Fruit fly (Drosophila melanogaster) whole organism, embryonic: ENCODE results near the gene IntS14.

Source experiments
- B-H1 ChIP-seq: fragments of 200-800 bp; sonication (Bioruptor generic); IDR thresholded peaks from 3 replicates; pipeline ENCODE4 v1.3.6; 2022; ENCODE audit warnings: missing biosample characterization, missing genetic modification characterization
- CG10147 ChIP-seq: fragments of 200-800 bp; sonication (Bioruptor generic); optimal IDR thresholded peaks from 2 replicates; lab custom pipeline; 2019; ENCODE audit warnings: missing biosample characterization, mild to moderate bottlenecking, missing genetic modification characterization, moderate library complexity
- CG10565 ChIP-seq: fragments of 200-800 bp; sonication (Bioruptor generic); optimal IDR thresholded peaks from 3 replicates; lab custom pipeline; 2016; ENCODE audit warnings: missing biosample characterization, mild to moderate bottlenecking, missing genetic modification characterization
- CG11504 ChIP-seq: fragments of 200-800 bp; sonication (Bioruptor generic); optimal IDR thresholded peaks from 3 replicates; lab custom pipeline; 2019; ENCODE audit warnings: missing biosample characterization, mild to moderate bottlenecking, missing genetic modification characterization, moderate library complexity
- CG12769 ChIP-seq: fragments of 200-800 bp; sonication (Bioruptor generic); optimal IDR thresholded peaks from 2 replicates; lab custom pipeline; 2019; ENCODE audit warnings: missing biosample characterization, mild to moderate bottlenecking, missing genetic modification characterization, moderate library complexity
- CG13123 ChIP-seq: fragments of 200-800 bp; sonication (Bioruptor generic); optimal IDR thresholded peaks from 2 replicates; lab custom pipeline; 2016; ENCODE audit warnings: missing biosample characterization, missing genetic modification characterization
- CG15514 ChIP-seq: fragments of 200-800 bp; sonication (Bioruptor generic); optimal IDR thresholded peaks from 3 replicates; lab custom pipeline; 2017; ENCODE audit warnings: missing biosample characterization, missing genetic modification characterization, mild to moderate bottlenecking, moderate library complexity, missing genetic modification reagents
- CG17802 ChIP-seq: fragments of 200-800 bp; sonication (Bioruptor generic); optimal IDR thresholded peaks from 2 replicates; lab custom pipeline; 2018; ENCODE audit warnings: missing biosample characterization, mild to moderate bottlenecking, missing genetic modification characterization, moderate library complexity
- CG1832 ChIP-seq: fragments of 200-800 bp; sonication (Bioruptor generic); optimal IDR thresholded peaks from 2 replicates; lab custom pipeline; 2017; ENCODE audit warnings: missing biosample characterization, mild to moderate bottlenecking, missing genetic modification characterization, inconsistent platforms
- CG2712 ChIP-seq: fragments of 200-800 bp; optimal IDR thresholded peaks from 3 replicates; lab custom pipeline; 2019; ENCODE audit warnings: missing biosample characterization, mild to moderate bottlenecking, missing genetic modification characterization, moderate library complexity
- CG31224 ChIP-seq: fragments of 200-800 bp; sonication (Bioruptor generic); IDR thresholded peaks from 2 replicates; pipeline ENCODE4 v1.3.6; 2022; ENCODE audit warnings: missing biosample characterization, missing genetic modification characterization
- CG34224 ChIP-seq: fragments of 200-800 bp; sonication (Bioruptor generic); IDR thresholded peaks from 3 replicates; pipeline ENCODE4 v1.3.6; 2022; ENCODE audit warnings: missing biosample characterization, missing genetic modification characterization; ENCODE audit not compliant: partially characterized antibody
- CG3726 ChIP-seq: fragments of 200-800 bp; sonication (Bioruptor generic); IDR thresholded peaks from 3 replicates; pipeline ENCODE4, ENCODE4 v1.3.6; 2022; ENCODE audit warnings: missing biosample characterization, missing genetic modification characterization
- CG4282 ChIP-seq: fragments of 200-800 bp; sonication (Bioruptor generic); optimal IDR thresholded peaks from 2 replicates; lab custom pipeline; 2016; ENCODE audit warnings: missing biosample characterization, missing genetic modification characterization
- CG4854 ChIP-seq: fragments of 200-800 bp; sonication (Bioruptor generic); optimal IDR thresholded peaks from 2 replicates; lab custom pipeline; 2016; ENCODE audit warnings: missing biosample characterization, missing genetic modification characterization, inconsistent platforms
- CG6272 ChIP-seq: fragments of 200-800 bp; sonication (Bioruptor generic); IDR thresholded peaks from 2 replicates; pipeline ENCODE4 v1.3.6; 2022; ENCODE audit warnings: missing biosample characterization, missing genetic modification characterization
- CG6654 ChIP-seq: fragments of 200-800 bp; sonication (Bioruptor generic); optimal IDR thresholded peaks from 2 replicates; lab custom pipeline; 2017; ENCODE audit warnings: missing biosample characterization, mild to moderate bottlenecking, missing genetic modification characterization
- CG6689 ChIP-seq: fragments of 200-800 bp; sonication (Bioruptor generic); IDR thresholded peaks from 2 replicates; pipeline ENCODE4 v1.3.6; 2022; ENCODE audit warnings: missing biosample characterization, missing genetic modification characterization
- CG6765 ChIP-seq: fragments of 200-800 bp; sonication (Bioruptor generic); optimal IDR thresholded peaks from 3 replicates; lab custom pipeline; 2017; ENCODE audit warnings: missing biosample characterization, mild to moderate bottlenecking, missing genetic modification characterization
- CG6791 ChIP-seq: fragments of 200-800 bp; sonication (Bioruptor generic); IDR thresholded peaks from 3 replicates; pipeline ENCODE4 v1.3.6; 2022; ENCODE audit warnings: missing biosample characterization, missing genetic modification characterization; ENCODE audit not compliant: partially characterized antibody
- CG6813 ChIP-seq: fragments of 200-800 bp; sonication (Bioruptor generic); optimal IDR thresholded peaks from 2 replicates; lab custom pipeline; 2017; ENCODE audit warnings: missing biosample characterization, missing genetic modification characterization, mild to moderate bottlenecking, moderate library complexity, missing genetic modification reagents
- CG9797 ChIP-seq: fragments of 200-800 bp; sonication (Bioruptor generic); optimal IDR thresholded peaks from 3 replicates; lab custom pipeline; 2018; ENCODE audit warnings: missing biosample characterization, mild to moderate bottlenecking, missing genetic modification characterization
- CTCF ChIP-seq: fragments of 200-800 bp; sonication (Bioruptor generic); optimal IDR thresholded peaks from 2 replicates; lab custom pipeline; 2017; ENCODE audit warnings: missing biosample characterization, mild to moderate bottlenecking, missing genetic modification characterization, moderate library complexity
- CoRest ChIP-seq: fragments of 200-800 bp; sonication (Bioruptor generic); optimal IDR thresholded peaks from 3 replicates; lab custom pipeline; 2018; ENCODE audit warnings: missing biosample characterization, mild to moderate bottlenecking, missing genetic modification characterization, moderate library complexity
- Dref ChIP-seq: fragments of 200-800 bp; sonication (Bioruptor generic); IDR thresholded peaks from 2 replicates; pipeline ENCODE4 v1.3.6; 2022; ENCODE audit warnings: missing biosample characterization, missing genetic modification characterization
- ERR ChIP-seq: fragments of 200-800 bp; sonication (Bioruptor generic); optimal IDR thresholded peaks from 2 replicates; lab custom pipeline; 2016; ENCODE audit warnings: missing biosample characterization, missing genetic modification characterization
- Gug ChIP-seq: fragments of 200-800 bp; sonication (Bioruptor generic); IDR thresholded peaks from 4 replicates; pipeline ENCODE4 v1.3.6; 2022; ENCODE audit warnings: missing biosample characterization, missing genetic modification characterization
- Hey ChIP-seq: fragments of 200-800 bp; sonication (Bioruptor generic); optimal IDR thresholded peaks from 3 replicates; lab custom pipeline; 2018; ENCODE audit warnings: missing biosample characterization, mild to moderate bottlenecking, missing genetic modification characterization
- Hmr ChIP-seq: fragments of 200-800 bp; sonication (Bioruptor generic); optimal IDR thresholded peaks from 3 replicates; lab custom pipeline; 2017; ENCODE audit warnings: mild to moderate bottlenecking, missing biosample characterization, missing genetic modification reagents, missing genetic modification characterization
- Hr78 ChIP-seq, 2 experiments: fragments of 200-800 bp in 1 of 2; fragments of >200 bp in 1 of 2; sonication (Bioruptor generic) in 1 of 2; optimal IDR thresholded peaks; 2 replicates each; lab custom pipeline; 2017 to 2019; ENCODE audit warnings: missing biosample characterization in 2 of 2, missing genetic modification characterization in 2 of 2, mild to moderate bottlenecking in 1 of 2, moderate library complexity in 1 of 2
- Kr ChIP-seq: fragments of 200-800 bp; sonication (Bioruptor generic); optimal IDR thresholded peaks from 2 replicates; lab custom pipeline; 2017; ENCODE audit warnings: missing biosample characterization, mild to moderate bottlenecking, missing genetic modification characterization
- MBD-R2 ChIP-seq: fragments of 200-800 bp; sonication (Bioruptor generic); IDR thresholded peaks from 2 replicates; pipeline ENCODE4 v1.3.6; 2022; ENCODE audit warnings: missing biosample characterization, missing genetic modification characterization
- Max ChIP-seq: fragments of 200-800 bp; sonication (Bioruptor generic); optimal IDR thresholded peaks from 2 replicates; lab custom pipeline; 2016; ENCODE audit warnings: missing biosample characterization, mild to moderate bottlenecking, missing genetic modification characterization
- NFAT ChIP-seq: fragments of 200-800 bp; sonication (Bioruptor generic); IDR thresholded peaks from 2 replicates; pipeline ENCODE4 v1.3.6; 2022; ENCODE audit warnings: missing biosample characterization, missing genetic modification characterization
- Rx ChIP-seq: fragments of 200-800 bp; sonication (Bioruptor generic); IDR thresholded peaks from 2 replicates; pipeline ENCODE4 v1.3.6; 2022; ENCODE audit warnings: missing biosample characterization, missing genetic modification characterization
- Scr ChIP-seq: fragments of 200-800 bp; sonication (Bioruptor generic); IDR thresholded peaks from 2 replicates; pipeline ENCODE4 v1.3.6; 2022; ENCODE audit warnings: missing biosample characterization, missing genetic modification characterization; ENCODE audit not compliant: partially characterized antibody
- Six4 ChIP-seq: fragments of 200-800 bp; sonication (Bioruptor generic); optimal IDR thresholded peaks from 2 replicates; lab custom pipeline; 2016; ENCODE audit warnings: missing biosample characterization, missing genetic modification characterization
- ato ChIP-seq: fragments of 200-800 bp; sonication (Bioruptor generic); IDR thresholded peaks from 2 replicates; pipeline ENCODE4 v1.3.6; 2022; ENCODE audit warnings: missing biosample characterization, missing genetic modification characterization; ENCODE audit not compliant: partially characterized antibody
- btn ChIP-seq: fragments of 200-800 bp; sonication (Bioruptor generic); optimal IDR thresholded peaks from 2 replicates; lab custom pipeline; 2016; ENCODE audit warnings: missing biosample characterization, missing genetic modification characterization
- dm ChIP-seq: fragments of 200-800 bp; sonication (Bioruptor generic); optimal IDR thresholded peaks from 3 replicates; lab custom pipeline; 2016; ENCODE audit warnings: missing biosample characterization, missing genetic modification characterization
- dmrt11E ChIP-seq: fragments of 200-800 bp; sonication (Bioruptor generic); optimal IDR thresholded peaks from 3 replicates; lab custom pipeline; 2018; ENCODE audit warnings: missing biosample characterization, mild to moderate bottlenecking, missing genetic modification characterization, moderate library complexity
- kni ChIP-seq: fragments of 200-800 bp; sonication (Bioruptor generic); optimal IDR thresholded peaks from 3 replicates; lab custom pipeline; 2017; ENCODE audit warnings: mild to moderate bottlenecking, missing biosample characterization, missing genetic modification reagents, missing genetic modification characterization
- seq ChIP-seq: fragments of 200-800 bp; sonication (Bioruptor generic); IDR thresholded peaks from 2 replicates; pipeline ENCODE4 v1.3.6; 2022; ENCODE audit warnings: missing biosample characterization, missing genetic modification characterization
- shn ChIP-seq: fragments of 200-800 bp; sonication (Bioruptor generic); optimal IDR thresholded peaks from 3 replicates; lab custom pipeline; 2016; ENCODE audit warnings: missing biosample characterization, missing genetic modification characterization
- sisA ChIP-seq: fragments of 200-800 bp; sonication (Bioruptor generic); IDR thresholded peaks from 2 replicates; pipeline ENCODE4 v1.3.6; 2022; ENCODE audit warnings: missing biosample characterization, missing genetic modification characterization
- so ChIP-seq: fragments of 200-800 bp; sonication (Bioruptor generic); IDR thresholded peaks from 3 replicates; pipeline ENCODE4 v1.3.6; 2022; ENCODE audit warnings: missing biosample characterization, missing genetic modification characterization
- tin ChIP-seq: fragments of 200-800 bp; sonication (Bioruptor generic); optimal IDR thresholded peaks from 3 replicates; lab custom pipeline; 2016; ENCODE audit warnings: missing biosample characterization, missing genetic modification characterization
- vnd ChIP-seq: fragments of 200-800 bp; sonication (Bioruptor generic); IDR thresholded peaks from 3 replicates; pipeline ENCODE4 v1.3.6; 2022; ENCODE audit warnings: missing biosample characterization, missing genetic modification characterization; ENCODE audit not compliant: partially characterized antibody
- vvl ChIP-seq: fragments of 200-800 bp; sonication (Bioruptor generic); IDR thresholded peaks from 2 replicates; pipeline ENCODE4 v1.3.6; 2022; ENCODE audit warnings: missing biosample characterization, missing genetic modification characterization
- wdn ChIP-seq: fragments of 200-800 bp; sonication (Bioruptor generic); IDR thresholded peaks from 2 replicates; pipeline ENCODE4 v1.3.6; 2022; ENCODE audit warnings: missing biosample characterization, missing genetic modification characterization
- zf30C ChIP-seq: fragments of 200-800 bp; sonication (Bioruptor generic); optimal IDR thresholded peaks from 3 replicates; lab custom pipeline; 2018; ENCODE audit warnings: missing biosample characterization, mild to moderate bottlenecking, missing genetic modification characterization
- zfh2 ChIP-seq: fragments of 200-800 bp; sonication (Bioruptor generic); optimal IDR thresholded peaks from 2 replicates; lab custom pipeline; 2016; ENCODE audit warnings: missing biosample characterization, missing genetic modification characterization

The IntS14 gene

DNA sequence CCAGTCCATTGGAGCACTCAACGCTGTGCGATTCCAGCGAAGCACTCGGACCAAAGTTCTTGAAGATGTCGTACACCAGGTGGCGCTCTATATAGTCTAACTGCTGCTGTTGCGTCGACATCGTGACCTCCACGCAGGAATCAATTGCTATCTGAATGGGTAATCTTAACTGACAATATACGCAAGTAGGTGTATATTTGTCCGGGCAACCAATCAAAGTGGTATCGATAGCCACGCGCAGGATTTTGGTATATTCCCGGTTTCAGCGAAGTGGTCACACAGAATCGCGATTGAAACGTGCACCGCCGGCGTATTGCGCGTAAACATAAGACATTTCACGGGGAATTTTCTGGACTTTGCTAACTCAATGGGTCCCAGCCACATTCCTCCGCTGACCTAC is 19.6 kb downstream of the IntS14 start, which contains the start of the genes CG5126 and Tgt (continued):
- TF ChIP-seq Hr78 (GFP tag; optimal IDR thresholded peaks at IDR 0.05; lab: Kevin White, UChicago) (no peak), CG6689 (GFP tag; lab: Robert Waterston, UW) (no peak), CG6813 (no peak), seq (GFP tag; lab: Robert Waterston, UW) (no peak), tin (GFP tag; lab: Kevin White, UChicago) (no peak), dmrt11E (tag; lab: Kevin White, UChicago) (no peak), ERR (GFP tag; lab: Kevin White, UChicago) (peak; percentile 9), CG1832 (GFP tag; lab: Kevin White, UChicago) (no peak), CG15514 (GFP tag; lab: Kevin White, UChicago) (peak; percentile 79), CTCF (GFP tag; lab: Kevin White, UChicago) (peak; percentile 86), vnd (GFP tag; lab: Robert Waterston, UW) (0 out of 3 replicates have a peak, but pooled peaks have one; percentile 35), sisA (GFP tag; lab: Robert Waterston, UW) (no peak), CG6272 (GFP tag; lab: Robert Waterston, UW) (no peak), CG4282 (GFP tag; lab: Kevin White, UChicago) (no peak), shn (no peak), CoRest (tag; lab: Kevin White, UChicago) (no peak), btn (GFP tag; lab: Kevin White, UChicago) (no peak), CG13123 (GFP tag; lab: Kevin White, UChicago) (no peak), MBD-R2 (GFP tag; lab: Robert Waterston, UW) (peak; percentile 89), CG6654 (GFP tag; lab: Kevin White, UChicago) (no peak), Max (GFP tag; lab: Kevin White, UChicago) (no peak), CG34224 (GFP tag; lab: Robert Waterston, UW) (peak; percentile 56), Rx (GFP tag; lab: Robert Waterston, UW) (no peak), CG3726 (GFP tag; lab: Robert Waterston, UW) (no peak), CG17802 (tag; lab: Kevin White, UChicago) (no peak), zf30C (GFP tag; lab: Kevin White, UChicago) (no peak), dm (GFP tag; lab: Kevin White, UChicago) (peak; percentile 51), CG9797 (GFP tag; lab: Kevin White, UChicago) (peak; percentile 63), CG12769 (tag; lab: Kevin White, UChicago) (no peak), B-H1 (GFP tag; lab: Robert Waterston, UW) (no peak), CG11504 (no peak), NFAT (GFP tag; lab: Robert Waterston, UW) (no peak), CG6765 (GFP tag; lab: Kevin White, UChicago) (no peak), wdn (GFP tag; lab: Robert Waterston, UW) (no peak), Gug (GFP tag; lab: Robert Waterston, UW) (no peak), ato (GFP tag; lab: Robert Waterston, UW) (peak; percentile 5; the same call in 1 of the 2 replicates), vvl (GFP tag; lab: Robert Waterston, UW) (no peak), zfh2 (GFP tag; lab: Kevin White, UChicago) (no peak), CG31224 (no peak), CG10147 (GFP tag; lab: Kevin White, UChicago) (no peak), CG6791 (peak; percentile 56; the same call in 1 of the 3 replicates), Dref (GFP tag; lab: Robert Waterston, UW) (peak; percentile 69), CG2712 (tag; lab: Kevin White, UChicago) (no peak), Six4 (GFP tag; lab: Kevin White, UChicago) (no peak), Hmr (GFP tag; lab: Kevin White, UChicago) (no peak), so (GFP tag; lab: Robert Waterston, UW) (no peak), kni (GFP tag; lab: Kevin White, UChicago) (no peak), Kr (GFP tag; lab: Kevin White, UChicago) (no peak), Hey (tag; lab: Kevin White, UChicago) (peak; percentile 24), CG4854 (GFP tag; lab: Kevin White, UChicago) (no peak), CG10565 (GFP tag; lab: Kevin White, UChicago) (no peak), Scr (peak; percentile 59)
